Fruit fly (Drosophila melanogaster): ENCODE results near the gene CG12071.

DNA sequence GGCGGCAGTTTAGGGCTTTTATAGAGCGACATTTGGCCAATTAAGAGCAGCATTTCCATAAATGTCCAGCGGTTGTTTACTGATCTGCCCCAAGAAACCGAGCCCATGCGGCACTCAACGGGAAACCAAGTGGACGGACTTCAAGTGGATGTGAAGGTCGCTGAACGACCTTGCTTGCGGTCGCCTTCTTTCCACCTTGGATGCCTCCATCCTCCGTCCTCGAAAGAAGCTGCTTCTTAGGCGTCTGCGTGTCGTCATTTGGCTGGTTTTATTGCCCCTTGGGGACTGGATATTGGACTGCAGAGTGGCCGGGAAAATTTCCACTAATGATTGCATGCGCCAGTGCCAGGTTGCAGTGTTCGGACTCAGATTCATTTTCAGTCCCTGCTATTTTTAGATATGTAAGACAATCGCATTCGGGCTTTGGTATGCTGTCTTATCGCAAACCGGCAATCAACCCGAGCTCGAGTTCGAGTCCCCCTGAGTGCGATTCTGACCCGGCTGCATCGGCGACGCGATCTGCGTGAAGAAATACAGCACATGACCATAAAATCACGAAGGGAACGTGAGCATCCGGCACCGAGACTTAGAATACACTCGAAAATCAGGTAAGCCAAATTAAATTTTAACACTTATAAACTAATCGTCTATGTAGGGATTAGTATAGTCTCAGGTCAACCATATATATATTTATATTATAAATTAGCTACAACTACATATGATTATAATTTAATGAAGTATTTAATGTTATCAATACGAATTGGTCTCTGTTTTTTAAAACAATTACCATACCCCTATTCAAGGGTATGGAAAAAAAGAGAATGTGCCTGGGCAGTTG, 38.0 kb downstream of the CG12071 start:
- TF ChIP-seq CG32121 (GFP tag; IDR thresholded peaks at IDR 0.05) (no peak), EcR (GFP tag; optimal IDR thresholded peaks at IDR 0.05) (peak; percentile 94), CG8159 (tag; optimal IDR thresholded peaks at IDR 0.05) (peak; percentile 89), D1 (tag; optimal IDR thresholded peaks at IDR 0.05) (peak; percentile 84), CG13204 (GFP tag; optimal IDR thresholded peaks at IDR 0.05) (peak; percentile 29), CG15710 (tag; optimal IDR thresholded peaks at IDR 0.05) (peak; percentile 86), Pif1B (GFP tag; optimal IDR thresholded peaks at IDR 0.05) (peak; percentile 56), CG9948 (tag; optimal IDR thresholded peaks at IDR 0.05) (peak; percentile 81), CG17806 (tag; optimal IDR thresholded peaks at IDR 0.05) (peak; percentile 76), CG14655 (GFP tag; optimal IDR thresholded peaks at IDR 0.05) (peak; percentile 48), CG34367 (tag; optimal IDR thresholded peaks at IDR 0.05) (peak; percentile 81), CG4496 (GFP tag; IDR thresholded peaks at IDR 0.05) (no peak; the same call in 2 of the 3 replicates), gl (tag; optimal IDR thresholded peaks at IDR 0.05) (peak; percentile 14), rn (GFP tag; IDR thresholded peaks at IDR 0.05) (no peak)
